Worm (Caenorhabditis elegans) whole organism, L3 larva: Measurements from ENCODE around the gene F41E6.15.

Source experiments
- R02D3.7 ChIP-seq: fragments of 150-350 bp; optimal IDR thresholded peaks from 2 replicates; lab custom pipeline; 2014; ENCODE audit warnings: missing biosample characterization, missing genetic modification characterization
- ZK546.5 ChIP-seq: sonication (generic microtip); optimal IDR thresholded peaks from 2 replicates; lab custom pipeline; 2017; ENCODE audit warnings: missing biosample characterization, missing genetic modification characterization
- aly-2 ChIP-seq: fragments of 150-350 bp; optimal IDR thresholded peaks from 2 replicates; lab custom pipeline; 2014; ENCODE audit warnings: missing biosample characterization, missing genetic modification characterization
- ama-1 ChIP-seq: fragments of 150-350 bp; optimal IDR thresholded peaks from 2 replicates; lab custom pipeline; 2018
- ceh-16 ChIP-seq: sonication (generic microtip); optimal IDR thresholded peaks from 2 replicates; lab custom pipeline; 2017; ENCODE audit warnings: missing biosample characterization, missing genetic modification characterization
- ceh-28 ChIP-seq: fragments of 150-350 bp; optimal IDR thresholded peaks from 2 replicates; lab custom pipeline; 2014; ENCODE audit warnings: missing biosample characterization, missing genetic modification reagents, missing genetic modification characterization
- elt-1 ChIP-seq: fragments of 150-350 bp; optimal IDR thresholded peaks from 2 replicates; lab custom pipeline; 2014; ENCODE audit warnings: missing biosample characterization, missing genetic modification characterization
- elt-3 ChIP-seq, 3 experiments: fragments of 150-350 bp in 1 of 3; sonication (generic microtip) in 2 of 3; optimal IDR thresholded peaks; 2 replicates in 2 of 3; 4 replicates in 1 of 3; lab custom pipeline; 2014 to 2017; ENCODE audit warnings: missing biosample characterization in 3 of 3, missing genetic modification characterization in 3 of 3
- eor-1 ChIP-seq, 2 experiments: fragments of 150-350 bp; optimal IDR thresholded peaks; 2 replicates each; lab custom pipeline; 2014 to 2018; ENCODE audit warnings: missing biosample characterization in 2 of 2, missing genetic modification characterization in 2 of 2
- fkh-10 ChIP-seq: sonication (generic microtip); optimal IDR thresholded peaks from 2 replicates; lab custom pipeline; 2017; ENCODE audit warnings: missing biosample characterization, missing genetic modification reagents, missing genetic modification characterization
- fos-1 ChIP-seq: fragments of 150-350 bp; optimal IDR thresholded peaks from 2 replicates; lab custom pipeline; 2014; ENCODE audit warnings: missing biosample characterization, missing genetic modification characterization
- hmg-11 ChIP-seq: sonication (generic microtip); optimal IDR thresholded peaks from 2 replicates; lab custom pipeline; 2016; ENCODE audit warnings: missing genetic modification characterization, missing compliant biosample characterization
- jun-1 ChIP-seq: fragments of 150-350 bp; optimal IDR thresholded peaks from 2 replicates; lab custom pipeline; 2014; ENCODE audit warnings: missing biosample characterization, missing genetic modification reagents, missing genetic modification characterization
- lin-15B ChIP-seq: fragments of 150-350 bp; optimal IDR thresholded peaks from 2 replicates; lab custom pipeline; 2014; ENCODE audit warnings: missing biosample characterization, missing genetic modification characterization
- lin-39 ChIP-seq: fragments of 150-350 bp; optimal IDR thresholded peaks from 2 replicates; lab custom pipeline; 2018; ENCODE audit warnings: missing biosample characterization, missing genetic modification reagents, missing genetic modification characterization
- mdl-1 ChIP-seq: fragments of 150-350 bp; optimal IDR thresholded peaks from 2 replicates; lab custom pipeline; 2014; ENCODE audit warnings: missing biosample characterization, missing genetic modification characterization
- mml-1 ChIP-seq: fragments of 150-350 bp; sonication (generic microtip); optimal IDR thresholded peaks from 3 replicates; lab custom pipeline; 2014; ENCODE audit warnings: missing biosample characterization, missing genetic modification characterization
- nfya-1 ChIP-seq: sonication (generic microtip); optimal IDR thresholded peaks from 2 replicates; lab custom pipeline; 2017; ENCODE audit warnings: missing genetic modification characterization, mild to moderate bottlenecking, missing compliant biosample characterization, antibody characterized with exemption, moderate library complexity; ENCODE audit not compliant: insufficient read depth
- nhr-12 ChIP-seq: fragments of 150-350 bp; optimal IDR thresholded peaks from 2 replicates; lab custom pipeline; 2014; ENCODE audit warnings: missing biosample characterization, missing genetic modification characterization
- nhr-25 ChIP-seq: sonication (generic microtip); optimal IDR thresholded peaks from 2 replicates; lab custom pipeline; 2017; ENCODE audit warnings: missing biosample characterization, missing genetic modification characterization
- nhr-43 ChIP-seq: sonication (generic microtip); optimal IDR thresholded peaks from 2 replicates; lab custom pipeline; 2016; ENCODE audit warnings: mild to moderate bottlenecking, missing genetic modification characterization, missing compliant biosample characterization; ENCODE audit not compliant: poor library complexity, severe bottlenecking
- nhr-76 ChIP-seq: fragments of 150-350 bp; sonication (generic microtip); optimal IDR thresholded peaks from 5 replicates; lab custom pipeline; 2014; ENCODE audit warnings: missing biosample characterization, missing genetic modification characterization
- nhr-77 ChIP-seq: fragments of 150-350 bp; optimal IDR thresholded peaks from 2 replicates; lab custom pipeline; 2014; ENCODE audit warnings: missing biosample characterization, missing genetic modification characterization
- skn-1 ChIP-seq: fragments of 150-350 bp; optimal IDR thresholded peaks from 2 replicates; lab custom pipeline; 2014; ENCODE audit warnings: missing biosample characterization, missing genetic modification characterization
- snpc-4 ChIP-seq: fragments of 150-350 bp; optimal IDR thresholded peaks from 2 replicates; lab custom pipeline; 2014; ENCODE audit warnings: missing biosample characterization, missing genetic modification characterization
- unc-39 ChIP-seq: sonication (generic microtip); optimal IDR thresholded peaks from 4 replicates; lab custom pipeline; 2017; ENCODE audit warnings: missing biosample characterization, missing genetic modification characterization
- unc-62 ChIP-seq: fragments of 150-350 bp; sonication (generic microtip); optimal IDR thresholded peaks from 4 replicates; lab custom pipeline; 2014; ENCODE audit warnings: missing biosample characterization, missing genetic modification reagents, missing genetic modification characterization
- zag-1 ChIP-seq: fragments of 150-350 bp; optimal IDR thresholded peaks from 2 replicates; lab custom pipeline; 2014; ENCODE audit warnings: missing biosample characterization, missing genetic modification characterization
- ztf-11 ChIP-seq: fragments of 150-350 bp; optimal IDR thresholded peaks from 2 replicates; lab custom pipeline; 2014; ENCODE audit warnings: missing biosample characterization, missing genetic modification characterization

The F41E6.15 gene

DNA sequence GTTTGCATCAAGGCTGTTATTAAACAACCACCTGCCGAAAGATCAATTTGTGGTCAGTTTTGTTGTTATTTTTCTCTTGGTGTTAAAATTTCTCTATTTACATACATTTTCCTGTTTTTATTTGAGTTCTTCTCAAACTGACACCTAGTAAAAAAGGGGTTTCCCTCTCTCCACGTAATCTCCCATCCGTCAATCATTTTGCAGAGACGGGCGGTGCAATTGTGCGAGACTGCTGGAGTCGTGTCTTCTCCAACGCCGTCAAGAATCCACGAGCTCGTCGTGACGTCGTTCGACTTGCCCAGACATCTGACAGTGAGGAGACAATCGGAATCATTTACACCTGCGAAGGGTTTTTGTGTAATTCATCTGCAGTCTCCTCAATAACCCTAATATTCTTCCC, 23.9 kb upstream of the F41E6.15 start:
- peak in 1 of 3 experiments; percentile 1 for TF ChIP-seq elt-3 (tag; optimal IDR thresholded peaks at IDR 0.05; lab: Kevin White, UChicago)
- TF ChIP-seq unc-62 (GFP tag; lab: Kevin White, UChicago) = peak; percentile 64
- TF ChIP-seq skn-1 = no peak
- TF ChIP-seq, all 47 proteins: peak for 2

DNA sequence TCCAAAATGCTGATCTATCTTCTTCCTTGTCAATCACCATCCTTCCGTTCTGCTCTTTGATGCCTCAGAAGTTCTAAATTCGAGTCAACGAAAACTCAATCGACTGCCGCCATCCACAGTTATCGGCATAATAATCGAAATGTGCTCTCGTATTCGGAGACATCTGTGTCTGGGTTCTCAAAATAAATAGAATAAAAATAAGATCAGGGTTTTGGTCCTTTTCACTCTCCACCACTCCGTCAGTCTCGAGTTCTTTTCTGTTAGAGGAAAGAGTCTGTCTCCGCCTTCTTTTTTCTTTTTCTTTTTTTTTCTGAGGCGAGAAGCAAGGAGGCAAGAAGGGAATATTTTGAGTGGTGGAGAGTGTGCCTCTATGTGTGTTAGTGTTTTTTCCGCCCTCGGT, 21.2 kb upstream of the F41E6.15 start, which contains the start of gene F41E6.17:
Gene F41E6.17 (plus strand): TSS at position 348 of the 400 bp plus-strand sequence.
- TF ChIP-seq lin-39 (tag; lab: Kevin White, UChicago) (no peak), hmg-11 (tag; lab: Kevin White, UChicago) (peak; percentile 16)

DNA sequence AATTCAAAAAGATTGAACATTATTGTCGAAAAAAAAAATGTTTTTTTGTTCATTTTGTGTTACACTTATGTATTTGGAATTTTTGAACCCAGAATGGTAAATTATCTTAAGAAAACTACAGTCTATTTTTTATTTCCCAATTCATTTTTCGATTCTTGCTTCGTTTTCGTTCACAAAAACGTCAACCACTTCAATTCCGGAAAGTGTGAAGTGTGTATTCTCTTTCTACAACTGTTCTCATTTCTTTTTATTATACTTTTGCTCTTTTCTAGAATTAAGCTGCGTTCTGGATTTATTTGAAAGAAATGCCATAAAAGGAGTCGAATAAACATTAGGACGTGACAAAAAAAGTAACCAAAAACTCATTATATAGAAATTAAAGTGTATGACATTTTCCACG, 19.8 kb upstream of the F41E6.15 start, which contains the start of gene F41E6.1:
Gene F41E6.1 (plus strand): TSS at position 301 of the 400 bp plus-strand sequence.
- no peak for TF ChIP-seq mml-1 (tag; lab: Kevin White, UChicago)
- TF ChIP-seq hmg-11 (tag; lab: Kevin White, UChicago) = no peak
- TF ChIP-seq ceh-28 (tag; lab: Kevin White, UChicago) = no peak
- TF ChIP-seq nhr-77 (tag; lab: Kevin White, UChicago) = no peak
- TF ChIP-seq nhr-12 (tag; lab: Kevin White, UChicago) = no peak
- no peak for TF ChIP-seq nfya-1
- TF ChIP-seq nhr-43 (tag; lab: Kevin White, UChicago) = no peak
- TF ChIP-seq lin-15B = no peak
- no peak for TF ChIP-seq fkh-10 (GFP tag; lab: Kevin White, UChicago)
- TF ChIP-seq skn-1 = no peak
- no peak for TF ChIP-seq zag-1 (tag; lab: Kevin White, UChicago)
- no peak for TF ChIP-seq mdl-1 (tag; lab: Kevin White, UChicago)

DNA sequence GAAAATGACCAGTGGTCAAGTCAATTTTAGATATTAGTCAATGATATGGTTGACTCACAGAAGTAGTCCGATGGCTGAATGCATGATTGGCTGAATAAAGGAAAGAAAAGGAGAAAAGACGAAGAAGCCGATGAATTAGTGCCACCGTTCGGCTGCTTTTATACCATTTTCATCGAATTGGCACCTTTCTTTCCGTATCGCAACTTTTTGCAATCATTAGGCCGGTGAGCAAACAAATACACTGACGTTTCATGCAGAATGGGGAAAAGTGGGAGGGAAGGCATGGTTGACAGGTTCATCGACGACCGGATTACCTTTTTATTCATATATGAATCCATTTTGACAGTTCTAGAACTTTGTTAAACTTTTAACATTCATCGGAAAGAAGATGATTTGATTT, 18.7 kb upstream of the F41E6.15 start, which contains the start of gene idpc-2:
Gene idpc-2 (minus strand): TSS at position 101 of the 400 bp plus-strand sequence.
- TF ChIP-seq R02D3.7 (tag; lab: Kevin White, UChicago) (no peak), zag-1 (tag; lab: Kevin White, UChicago) (no peak)
- TF ChIP-seq, all 47 proteins: peak for 0

DNA sequence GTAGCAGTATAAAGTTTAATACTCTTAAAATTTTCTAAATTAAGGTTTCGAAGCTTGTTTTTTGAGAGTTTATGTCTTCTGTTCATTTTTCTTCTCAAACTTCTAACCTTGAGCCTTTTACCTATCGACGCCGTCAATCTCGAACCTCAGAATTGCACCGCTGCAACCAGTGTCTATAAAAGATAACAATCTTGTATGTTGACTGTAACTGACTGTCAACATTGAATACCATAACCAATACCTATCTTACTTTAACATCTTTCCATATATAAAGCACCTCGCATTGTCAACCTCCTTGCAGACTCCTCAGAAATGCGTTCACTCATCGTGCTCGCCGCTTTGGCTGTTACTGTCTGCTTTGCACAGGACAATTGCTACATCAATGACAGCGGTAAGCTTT, 16.2 kb upstream of the F41E6.15 start, which contains the start of gene grd-5:
Gene grd-5 (plus strand): TSS at position 295 of the 400 bp plus-strand sequence.
- TF ChIP-seq unc-39 (tag; lab: Kevin White, UChicago) (no peak), zag-1 (tag; lab: Kevin White, UChicago) (no peak), nhr-43 (tag; lab: Kevin White, UChicago) (peak; percentile 17), elt-1 (tag; lab: Kevin White, UChicago) (peak; percentile 83), nhr-12 (tag; lab: Kevin White, UChicago) (no peak), nhr-25 (tag; lab: Kevin White, UChicago) (peak; percentile 27), ztf-11 (tag; lab: Kevin White, UChicago) (no peak), nhr-77 (tag; lab: Kevin White, UChicago) (no peak), unc-62 (GFP tag; lab: Kevin White, UChicago) (no peak)

DNA sequence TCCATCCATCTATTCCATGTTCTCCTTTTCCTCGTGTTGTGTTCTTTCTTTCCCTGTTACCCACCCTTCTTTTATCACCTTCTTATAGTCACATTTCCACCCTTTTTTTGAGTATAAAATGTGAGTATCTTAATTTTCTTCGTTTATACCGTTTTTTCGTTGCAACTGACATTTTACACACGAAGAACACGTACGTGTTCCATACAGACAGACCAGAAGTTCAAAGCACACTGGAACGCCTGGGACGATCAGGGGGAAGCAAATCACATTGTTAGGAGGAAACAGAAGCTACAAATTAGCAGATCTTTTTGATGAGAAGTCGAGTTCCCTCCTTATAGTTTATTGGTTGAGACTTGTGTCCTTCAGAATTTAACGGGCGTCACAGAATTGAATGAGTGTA, 13.2 kb upstream of the F41E6.15 start:
- TF ChIP-seq elt-1 (tag; lab: Kevin White, UChicago) (no peak), ZK546.5 (no peak), eor-1 (tag; optimal IDR thresholded peaks at IDR 0.05; lab: Kevin White, UChicago) (no peak), snpc-4 (tag; lab: Kevin White, UChicago) (no peak), nfya-1 (no peak), aly-2 (tag; lab: Kevin White, UChicago) (peak; percentile 8), nhr-76 (tag; lab: Kevin White, UChicago) (no peak), lin-39 (tag; lab: Kevin White, UChicago) (no peak), fos-1 (tag; lab: Kevin White, UChicago) (no peak), nhr-25 (tag; lab: Kevin White, UChicago) (peak; percentile 33), skn-1 (no peak), nhr-43 (tag; lab: Kevin White, UChicago) (no peak), ama-1 (lab: Kevin White, UChicago) (no peak), jun-1 (tag; lab: Kevin White, UChicago) (no peak), ceh-16 (tag; lab: Kevin White, UChicago) (no peak), unc-39 (tag; lab: Kevin White, UChicago) (no peak)
- TF ChIP-seq, all 47 proteins: peak for 2
